Fruit fly (Drosophila melanogaster): ENCODE measurements around the gene hdly.

hdly gene

dm6 chr3R:20960881-20961518 lies 46.9 kb downstream of the hdly start:
- peak; percentile 12 for TF ChIP-seq CG17801 (GFP tag; optimal IDR thresholded peaks at IDR 0.05; ENCODE audit: partially characterized antibody)

DNA sequence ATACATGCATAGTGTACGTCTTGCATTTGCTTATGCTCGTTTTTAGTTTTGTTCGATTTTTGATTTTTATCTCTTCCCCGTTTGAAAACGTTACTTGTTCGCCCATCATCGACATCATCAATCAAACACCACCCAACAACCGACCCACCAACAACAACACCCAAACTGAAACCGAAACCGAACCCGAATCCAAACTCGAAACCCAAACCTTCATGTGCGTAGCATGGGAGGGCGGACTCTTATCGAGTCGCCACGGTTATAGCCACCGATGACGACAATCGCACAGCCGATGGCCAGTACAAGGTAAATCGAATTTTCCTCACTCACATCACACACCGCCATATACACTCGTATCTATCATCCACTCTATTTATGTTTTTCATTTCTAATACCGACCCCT lies 47.9 kb downstream of the hdly start:
- TF ChIP-seq CG17801 (GFP tag; optimal IDR thresholded peaks at IDR 0.05; ENCODE audit: partially characterized antibody), result no peak

dm6 chr3R:20962965-20963364 lies 48.9 kb downstream of the hdly start:
- no peak for TF ChIP-seq CG17801 (GFP tag; optimal IDR thresholded peaks at IDR 0.05; ENCODE audit: partially characterized antibody)

DNA sequence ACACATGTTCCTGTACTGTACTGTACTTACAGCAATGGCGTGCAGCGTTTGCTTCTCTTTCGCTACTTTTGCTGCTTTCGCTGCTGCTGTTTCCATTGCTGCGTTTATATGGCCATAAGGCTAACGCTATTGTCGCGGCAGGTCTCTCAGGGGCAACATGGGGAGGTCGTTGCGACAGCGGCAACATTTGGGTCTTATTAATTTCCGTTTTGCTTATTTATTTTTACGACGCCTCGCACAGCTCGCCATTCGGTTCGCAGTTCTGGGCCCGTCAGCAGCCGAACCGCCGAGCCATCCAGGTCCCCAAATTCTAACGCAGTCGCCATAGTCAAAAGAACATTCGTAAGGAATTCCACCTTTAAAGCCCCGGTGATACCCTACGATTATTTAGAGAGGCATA lies 62.6 kb downstream of the hdly start:
- no peak for TF ChIP-seq CG17801 (GFP tag; optimal IDR thresholded peaks at IDR 0.05; ENCODE audit: partially characterized antibody)

dm6 chr3R:20977846-20978295 lies 63.8 kb downstream of the hdly start, which contains the start of gene Calx:
Calx (plus strand) TSS chr3R:20978183.
- TF ChIP-seq CG17801 (GFP tag; optimal IDR thresholded peaks at IDR 0.05; ENCODE audit: partially characterized antibody), result no peak
